Worm (Caenorhabditis elegans) whole organism, L4 larva: Measurements from ENCODE around the gene str-20.

Source experiments
- egl-27 ChIP-seq: sonication (generic microtip); optimal IDR thresholded peaks from 3 replicates; lab custom pipeline; 2017; ENCODE audit warnings: missing biosample characterization, missing genetic modification reagents, missing genetic modification characterization
- fos-1 ChIP-seq: fragments of 150-350 bp; optimal IDR thresholded peaks from 2 replicates; lab custom pipeline; 2014; ENCODE audit warnings: missing biosample characterization, missing genetic modification characterization
- lin-38 ChIP-seq: fragments of 200-800 bp; sonication (Bioruptor generic); IDR thresholded peaks from 2 replicates; pipeline ENCODE4 v1.3.6; 2022; ENCODE audit warnings: missing genetic modification reagents, missing genetic modification characterization, missing compliant biosample characterization
- mdl-1 ChIP-seq, 2 experiments: fragments of 150-350 bp in 1 of 2; sonication (generic microtip) in 1 of 2; optimal IDR thresholded peaks; 2 replicates each; lab custom pipeline; 2014 to 2017; ENCODE audit warnings: missing biosample characterization in 2 of 2, missing genetic modification characterization in 2 of 2
- mep-1 ChIP-seq: fragments of 150-350 bp; sonication (generic microtip); optimal IDR thresholded peaks from 3 replicates; lab custom pipeline; 2014; ENCODE audit warnings: missing biosample characterization, missing genetic modification characterization
- nhr-10 ChIP-seq: fragments of 150-350 bp; optimal IDR thresholded peaks from 2 replicates; lab custom pipeline; 2014; ENCODE audit warnings: missing biosample characterization, missing genetic modification characterization
- nhr-237 ChIP-seq: sonication (generic microtip); optimal IDR thresholded peaks from 2 replicates; lab custom pipeline; 2017; ENCODE audit warnings: missing biosample characterization, missing genetic modification characterization
- nhr-76 ChIP-seq: fragments of 150-350 bp; optimal IDR thresholded peaks from 2 replicates; lab custom pipeline; 2014; ENCODE audit warnings: missing biosample characterization, missing genetic modification characterization
- saeg-2 ChIP-seq: fragments of 200-800 bp; sonication (Bioruptor generic); IDR thresholded peaks from 2 replicates; pipeline ENCODE4 v1.3.6; 2022; ENCODE audit warnings: missing genetic modification reagents, missing genetic modification characterization, missing compliant biosample characterization
- spr-3 ChIP-seq: fragments of 200-800 bp; sonication (Bioruptor generic); optimal IDR thresholded peaks from 2 replicates; lab custom pipeline; 2018; ENCODE audit warnings: mild to moderate bottlenecking, missing genetic modification characterization, missing compliant biosample characterization
- zip-11 ChIP-seq: fragments of 200-800 bp; sonication (Bioruptor generic); IDR thresholded peaks from 2 replicates; pipeline ENCODE4 v1.3.6; 2022; ENCODE audit warnings: missing genetic modification characterization, missing compliant biosample characterization
- ztf-7 ChIP-seq: fragments of 150-350 bp; optimal IDR thresholded peaks from 2 replicates; lab custom pipeline; 2014; ENCODE audit warnings: missing biosample characterization, missing genetic modification characterization

ce11 chrV:719731-720130 is 36.5 kb upstream of the str-20 start, which contains the start of gene srbc-40:
- TF ChIP-seq nhr-10: no peak
- TF ChIP-seq ztf-7 (tag; lab: Kevin White, UChicago): no peak
- no peak for TF ChIP-seq mdl-1 (tag; optimal IDR thresholded peaks at IDR 0.05; lab: Kevin White, UChicago)
- TF ChIP-seq fos-1 (tag; lab: Kevin White, UChicago): no peak
- no peak for TF ChIP-seq nhr-76
- no peak for TF ChIP-seq lin-38 (GFP tag; lab: Robert Waterston, UW)
- TF ChIP-seq spr-3 (GFP tag; lab: Kevin White, UChicago): no peak
- no peak for TF ChIP-seq egl-27
- no peak for TF ChIP-seq zip-11 (GFP tag; lab: Robert Waterston, UW)
- no peak for TF ChIP-seq saeg-2 (GFP tag; lab: Robert Waterston, UW)
- no peak for TF ChIP-seq mep-1 (tag; lab: Kevin White, UChicago)
- no peak for TF ChIP-seq nhr-237 (tag; lab: Kevin White, UChicago)
